Fruit fly (Drosophila melanogaster) whole organism, embryonic: ENCODE measurements around the gene ppk13.

Source experiments
- B-H1 ChIP-seq: fragments of 200-800 bp; sonication (Bioruptor generic); IDR thresholded peaks from 3 replicates; pipeline ENCODE4 v1.3.6; 2022; ENCODE audit warnings: missing biosample characterization, missing genetic modification characterization
- Bdp1 ChIP-seq: fragments of 200-800 bp; sonication (Bioruptor generic); optimal IDR thresholded peaks from 3 replicates; lab custom pipeline; 2016; ENCODE audit warnings: missing biosample characterization, missing genetic modification characterization
- CG10209 ChIP-seq: fragments of 200-800 bp; sonication (Bioruptor generic); optimal IDR thresholded peaks from 3 replicates; lab custom pipeline; 2017; ENCODE audit warnings: missing biosample characterization, mild to moderate bottlenecking, missing genetic modification characterization, missing genetic modification reagents
- CG10267 ChIP-seq: fragments of 200-800 bp; sonication (Bioruptor generic); optimal IDR thresholded peaks from 2 replicates; lab custom pipeline; 2018; ENCODE audit warnings: missing biosample characterization, mild to moderate bottlenecking, missing genetic modification characterization, moderate library complexity
- CG10565 ChIP-seq: fragments of 200-800 bp; sonication (Bioruptor generic); optimal IDR thresholded peaks from 3 replicates; lab custom pipeline; 2016; ENCODE audit warnings: missing biosample characterization, mild to moderate bottlenecking, missing genetic modification characterization
- CG10979 ChIP-seq: fragments of 200-800 bp; sonication (Bioruptor generic); optimal IDR thresholded peaks from 2 replicates; lab custom pipeline; 2018; ENCODE audit warnings: missing biosample characterization, mild to moderate bottlenecking, missing genetic modification characterization, moderate library complexity
- CG11456 ChIP-seq: fragments of 200-800 bp; sonication (Bioruptor generic); IDR thresholded peaks from 3 replicates; pipeline ENCODE4 v1.3.6; 2022; ENCODE audit warnings: missing biosample characterization, missing genetic modification characterization
- CG11695 ChIP-seq: fragments of 200-800 bp; sonication (Bioruptor generic); IDR thresholded peaks from 3 replicates; pipeline ENCODE4 v1.3.6; 2022; ENCODE audit warnings: missing biosample characterization, missing genetic modification characterization
- CG11723 ChIP-seq: fragments of 200-800 bp; sonication (Bioruptor generic); optimal IDR thresholded peaks from 2 replicates; lab custom pipeline; 2017; ENCODE audit warnings: missing biosample characterization, mild to moderate bottlenecking, missing genetic modification characterization
- CG12071 ChIP-seq: fragments of 200-800 bp; sonication (Bioruptor generic); optimal IDR thresholded peaks from 3 replicates; lab custom pipeline; 2018; ENCODE audit warnings: missing biosample characterization, mild to moderate bottlenecking, missing genetic modification characterization
- CG12104 ChIP-seq: fragments of 200-800 bp; sonication (Bioruptor generic); optimal IDR thresholded peaks from 3 replicates; lab custom pipeline; 2016; ENCODE audit warnings: missing biosample characterization, missing genetic modification characterization
- CG1233 ChIP-seq: fragments of 200-800 bp; sonication (Bioruptor generic); optimal IDR thresholded peaks from 4 replicates; lab custom pipeline; 2018; ENCODE audit warnings: missing biosample characterization, mild to moderate bottlenecking, missing genetic modification characterization
- CG13123 ChIP-seq: fragments of 200-800 bp; sonication (Bioruptor generic); optimal IDR thresholded peaks from 2 replicates; lab custom pipeline; 2016; ENCODE audit warnings: missing biosample characterization, missing genetic modification characterization
- CG13287 ChIP-seq: fragments of 200-800 bp; sonication (Bioruptor generic); IDR thresholded peaks from 2 replicates; pipeline ENCODE4 v1.3.6; 2022; ENCODE audit warnings: missing biosample characterization, missing genetic modification characterization; ENCODE audit not compliant: partially characterized antibody
- CG13296 ChIP-seq: fragments of 200-800 bp; sonication (Bioruptor generic); optimal IDR thresholded peaks from 3 replicates; lab custom pipeline; 2018; ENCODE audit warnings: missing biosample characterization, mild to moderate bottlenecking, missing genetic modification characterization
- CG13624 ChIP-seq: fragments of 200-800 bp; sonication (Bioruptor generic); optimal IDR thresholded peaks from 2 replicates; lab custom pipeline; 2016; ENCODE audit warnings: missing biosample characterization, missing genetic modification characterization
- CG13894 ChIP-seq: fragments of 200-800 bp; sonication (Bioruptor generic); optimal IDR thresholded peaks from 3 replicates; lab custom pipeline; 2018; ENCODE audit warnings: missing biosample characterization, mild to moderate bottlenecking, missing genetic modification characterization, moderate library complexity
- CG14441 ChIP-seq: fragments of 200-800 bp; sonication (Bioruptor generic); IDR thresholded peaks from 2 replicates; pipeline ENCODE4 v1.3.6; 2022; ENCODE audit warnings: missing biosample characterization, missing genetic modification characterization
- CG1529 ChIP-seq: fragments of 200-800 bp; sonication (Bioruptor generic); optimal IDR thresholded peaks from 3 replicates; lab custom pipeline; 2018; ENCODE audit warnings: missing biosample characterization, missing genetic modification characterization
- CG1603 ChIP-seq: fragments of 200-800 bp; sonication (Bioruptor generic); optimal IDR thresholded peaks from 2 replicates; lab custom pipeline; 2019; ENCODE audit warnings: missing biosample characterization, mild to moderate bottlenecking, missing genetic modification characterization, moderate library complexity
- CG16815 ChIP-seq: fragments of 200-800 bp; sonication (Bioruptor generic); optimal IDR thresholded peaks from 3 replicates; lab custom pipeline; 2017; ENCODE audit warnings: missing biosample characterization, mild to moderate bottlenecking, missing genetic modification characterization
- CG18262 ChIP-seq: fragments of 200-800 bp; optimal IDR thresholded peaks from 3 replicates; lab custom pipeline; 2019; ENCODE audit warnings: missing biosample characterization, mild to moderate bottlenecking, missing genetic modification characterization, moderate library complexity
- CG2116 ChIP-seq: fragments of 200-800 bp; sonication (Bioruptor generic); optimal IDR thresholded peaks from 3 replicates; lab custom pipeline; 2018; ENCODE audit warnings: missing biosample characterization, mild to moderate bottlenecking, missing genetic modification characterization
- CG2875 ChIP-seq: fragments of 200-800 bp; sonication (Bioruptor generic); optimal IDR thresholded peaks from 2 replicates; lab custom pipeline; 2017; ENCODE audit warnings: missing biosample characterization, mild to moderate bottlenecking, missing genetic modification characterization, missing genetic modification reagents
- CG30020 ChIP-seq: fragments of 200-800 bp; optimal IDR thresholded peaks from 2 replicates; lab custom pipeline; 2019; ENCODE audit warnings: missing biosample characterization, mild to moderate bottlenecking, missing genetic modification characterization, moderate library complexity
- CG3163 ChIP-seq: fragments of 200-800 bp; sonication (Bioruptor generic); optimal IDR thresholded peaks from 3 replicates; lab custom pipeline; 2016; ENCODE audit warnings: missing biosample characterization, missing genetic modification characterization
- CG33213 ChIP-seq: fragments of 200-800 bp; sonication (Bioruptor generic); optimal IDR thresholded peaks from 3 replicates; lab custom pipeline; 2016; ENCODE audit warnings: missing biosample characterization, missing genetic modification characterization
- CG42726 ChIP-seq: fragments of 200-800 bp; sonication (Bioruptor generic); IDR thresholded peaks from 2 replicates; pipeline ENCODE4 v1.3.6; 2022; ENCODE audit warnings: missing biosample characterization, missing genetic modification characterization; ENCODE audit not compliant: partially characterized antibody
- CG7357 ChIP-seq: fragments of 200-800 bp; sonication (Bioruptor generic); IDR thresholded peaks from 3 replicates; pipeline ENCODE4 v1.3.6; 2022; ENCODE audit warnings: missing biosample characterization, missing genetic modification characterization
- CG8924 ChIP-seq: fragments of 200-800 bp; optimal IDR thresholded peaks from 3 replicates; lab custom pipeline; 2019; ENCODE audit warnings: missing biosample characterization, mild to moderate bottlenecking, missing genetic modification characterization, moderate library complexity
- CG9817 ChIP-seq: fragments of 200-800 bp; sonication (Bioruptor generic); optimal IDR thresholded peaks from 2 replicates; lab custom pipeline; 2018; ENCODE audit warnings: missing biosample characterization, mild to moderate bottlenecking, missing genetic modification characterization, moderate library complexity
- Deaf1 ChIP-seq: fragments of 200-800 bp; optimal IDR thresholded peaks from 3 replicates; lab custom pipeline; 2019; ENCODE audit warnings: missing biosample characterization, mild to moderate bottlenecking, missing genetic modification characterization, moderate library complexity
- H15 ChIP-seq: fragments of 200-800 bp; sonication (Bioruptor generic); IDR thresholded peaks from 3 replicates; pipeline ENCODE4 v1.3.6; 2022; ENCODE audit warnings: missing biosample characterization, missing genetic modification characterization
- NFAT ChIP-seq: fragments of 200-800 bp; sonication (Bioruptor generic); IDR thresholded peaks from 2 replicates; pipeline ENCODE4 v1.3.6; 2022; ENCODE audit warnings: missing biosample characterization, missing genetic modification characterization
- Ptx1 ChIP-seq: fragments of 200-800 bp; sonication (Bioruptor generic); IDR thresholded peaks from 2 replicates; pipeline ENCODE4 v1.3.6; 2022; ENCODE audit warnings: missing biosample characterization, missing genetic modification characterization
- Sox102F ChIP-seq: fragments of 200-800 bp; sonication (Bioruptor generic); optimal IDR thresholded peaks from 2 replicates; lab custom pipeline; 2018; ENCODE audit warnings: missing biosample characterization, mild to moderate bottlenecking, missing genetic modification characterization, moderate library complexity
- aop ChIP-seq: fragments of 200-800 bp; sonication (Bioruptor generic); IDR thresholded peaks from 2 replicates; pipeline ENCODE4 v1.3.6; 2022; ENCODE audit warnings: missing biosample characterization, missing genetic modification characterization
- btn ChIP-seq: fragments of 200-800 bp; sonication (Bioruptor generic); optimal IDR thresholded peaks from 2 replicates; lab custom pipeline; 2016; ENCODE audit warnings: missing biosample characterization, missing genetic modification characterization
- dati ChIP-seq: fragments of 200-800 bp; sonication (Bioruptor generic); IDR thresholded peaks from 2 replicates; pipeline ENCODE4 v1.3.6; 2022; ENCODE audit warnings: missing biosample characterization, missing genetic modification characterization
- grau ChIP-seq: fragments of 200-800 bp; optimal IDR thresholded peaks from 3 replicates; lab custom pipeline; 2019; ENCODE audit warnings: missing biosample characterization, mild to moderate bottlenecking, missing genetic modification characterization, moderate library complexity
- gsb-n ChIP-seq: fragments of 200-800 bp; sonication (Bioruptor generic); optimal IDR thresholded peaks from 3 replicates; lab custom pipeline; 2018; ENCODE audit warnings: missing biosample characterization, mild to moderate bottlenecking, missing genetic modification characterization
- kay ChIP-seq: fragments of 200-800 bp; sonication (Bioruptor generic); optimal IDR thresholded peaks from 2 replicates; lab custom pipeline; 2016; ENCODE audit warnings: missing biosample characterization, missing genetic modification characterization
- lola ChIP-seq, 3 experiments: fragments of >200 bp in 2 of 3; fragments of 200-800 bp in 1 of 3; sonication (Bioruptor generic) in 1 of 3; optimal IDR thresholded peaks; 2 replicates each; lab custom pipeline; 2017 to 2019; ENCODE audit warnings: missing biosample characterization in 3 of 3, missing genetic modification characterization in 3 of 3, mild to moderate bottlenecking in 1 of 3, moderate library complexity in 1 of 3
- mirr ChIP-seq: fragments of 200-800 bp; sonication (Bioruptor generic); optimal IDR thresholded peaks from 3 replicates; lab custom pipeline; 2018; ENCODE audit warnings: missing biosample characterization, mild to moderate bottlenecking, missing genetic modification characterization
- ranshi ChIP-seq: fragments of 200-800 bp; sonication (Bioruptor generic); IDR thresholded peaks from 2 replicates; pipeline ENCODE4 v1.3.6; 2022; ENCODE audit warnings: missing biosample characterization, missing genetic modification characterization
- sna ChIP-seq: fragments of 200-800 bp; sonication (Bioruptor generic); IDR thresholded peaks from 2 replicates; pipeline ENCODE4 v1.3.6; 2022; ENCODE audit warnings: missing biosample characterization, missing genetic modification characterization; ENCODE audit not compliant: partially characterized antibody
- tgo ChIP-seq: fragments of 200-800 bp; sonication (Bioruptor generic); IDR thresholded peaks from 3 replicates; pipeline ENCODE4 v1.3.6; 2022; ENCODE audit warnings: missing biosample characterization, missing genetic modification characterization
- ttk ChIP-seq: fragments of 200-800 bp; sonication (Bioruptor generic); IDR thresholded peaks from 2 replicates; pipeline ENCODE4 v2.1.2; 2022; ENCODE audit warnings: missing biosample characterization, missing genetic modification characterization
- twi ChIP-seq: fragments of 200-800 bp; optimal IDR thresholded peaks from 2 replicates; lab custom pipeline; 2019; ENCODE audit warnings: missing biosample characterization, mild to moderate bottlenecking, missing genetic modification characterization, moderate library complexity
- vfl ChIP-seq: fragments of 200-800 bp; sonication (Bioruptor generic); optimal IDR thresholded peaks from 2 replicates; lab custom pipeline; 2016; ENCODE audit warnings: missing biosample characterization, missing genetic modification characterization

The ppk13 gene

DNA sequence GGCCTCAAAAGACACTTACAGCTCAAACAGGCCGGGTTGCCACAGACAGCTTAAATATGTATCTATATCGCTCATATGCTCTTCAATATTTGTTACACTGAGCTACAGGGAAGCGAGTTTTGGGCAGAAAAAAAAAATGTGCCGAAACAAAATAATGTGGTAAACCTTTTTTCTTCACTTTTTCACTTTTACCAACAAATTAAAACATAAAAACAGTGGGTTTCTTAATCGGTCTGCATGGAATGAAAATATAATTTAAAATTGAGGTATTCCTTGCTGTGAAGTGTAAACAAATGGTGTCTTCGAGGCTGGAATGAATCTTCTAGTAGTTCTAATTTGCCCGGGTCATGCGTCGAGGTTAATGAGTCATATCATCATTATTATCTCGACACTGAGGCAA, 49.8 kb downstream of the ppk13 start (continued):
- TF ChIP-seq CG13624 (GFP tag; lab: Kevin White, UChicago) (peak; percentile 67), CG12104 (GFP tag; lab: Kevin White, UChicago) (no peak), B-H1 (GFP tag; lab: Robert Waterston, UW) (0 out of 3 replicates have a peak, but pooled peaks have one; percentile 23), kay (GFP tag; lab: Kevin White, UChicago) (peak; percentile 60), CG12071 (GFP tag; lab: Kevin White, UChicago) (peak; percentile 69), Bdp1 (GFP tag; lab: Kevin White, UChicago) (no peak), NFAT (GFP tag; lab: Robert Waterston, UW) (no peak), dati (GFP tag; lab: Robert Waterston, UW) (0 out of 2 replicates have a peak, but pooled peaks have one; percentile 6), btn (GFP tag; lab: Kevin White, UChicago) (no peak), CG13123 (GFP tag; lab: Kevin White, UChicago) (peak; percentile 21), CG13296 (GFP tag; lab: Kevin White, UChicago) (peak; percentile 7), gsb-n (tag; lab: Kevin White, UChicago) (peak; percentile 48), CG8924 (tag; lab: Kevin White, UChicago) (peak; percentile 25), CG10979 (peak; percentile 69), CG1603 (peak; percentile 59), CG13287 (GFP tag; lab: Robert Waterston, UW) (no peak), H15 (GFP tag; lab: Robert Waterston, UW) (0 out of 3 replicates have a peak, but pooled peaks have one; percentile 49), CG1233 (GFP tag; lab: Kevin White, UChicago) (peak; percentile 53), grau (peak; percentile 38), CG2875 (GFP tag; lab: Kevin White, UChicago) (peak; percentile 46), CG11723 (GFP tag; lab: Kevin White, UChicago) (peak; percentile 9), CG11456 (GFP tag; lab: Robert Waterston, UW) (peak; percentile 50; the same call in 1 of the 3 replicates), CG16815 (peak; percentile 38), CG33213 (peak; percentile 28), ranshi (GFP tag; lab: Robert Waterston, UW) (peak; percentile 44; the same call in 1 of the 2 replicates), CG18262 (tag; lab: Kevin White, UChicago) (peak; percentile 56), Deaf1 (tag; lab: Kevin White, UChicago) (no peak), Sox102F (GFP tag; lab: Kevin White, UChicago) (peak; percentile 70), aop (no peak), CG1529 (GFP tag; lab: Kevin White, UChicago) (peak; percentile 31), twi (no peak), CG10267 (tag; lab: Kevin White, UChicago) (peak; percentile 62), lola (GFP tag; optimal IDR thresholded peaks at IDR 0.05; lab: Kevin White, UChicago) (peak in 1 of 3 experiments; percentile 57), CG14441 (GFP tag; lab: Robert Waterston, UW) (peak; percentile 77), CG9817 (tag; lab: Kevin White, UChicago) (peak; percentile 47), CG10209 (GFP tag; lab: Kevin White, UChicago) (peak; percentile 67), CG30020 (tag; lab: Kevin White, UChicago) (no peak), CG13894 (tag; lab: Kevin White, UChicago) (peak; percentile 10), CG7357 (GFP tag; lab: Robert Waterston, UW) (no peak; the same call in 2 of the 3 replicates), CG11695 (GFP tag; lab: Robert Waterston, UW) (peak; percentile 80), ttk (GFP tag; lab: Robert Waterston, UW) (peak; percentile 36; the same call in 1 of the 2 replicates), CG2116 (GFP tag; lab: Kevin White, UChicago) (no peak), mirr (GFP tag; lab: Kevin White, UChicago) (no peak), vfl (no peak), CG3163 (GFP tag; lab: Kevin White, UChicago) (no peak), Ptx1 (GFP tag; lab: Robert Waterston, UW) (peak; percentile 60), sna (GFP tag; lab: Robert Waterston, UW) (no peak), CG10565 (GFP tag; lab: Kevin White, UChicago) (no peak), CG42726 (GFP tag; lab: Robert Waterston, UW) (no peak), tgo (peak; percentile 71)
